Fruit fly (Drosophila melanogaster): ENCODE data around the gene Hecw.

The Hecw gene

dm6 chrX:9608727-9609419 lies at the start of gene Hecw, which contains the start of gene LysRS:
TSS of gene Hecw (plus strand) at chrX:9608946.
TSS of gene LysRS (minus strand) at chrX:9608884.
- TF ChIP-seq CG17801 (GFP tag; optimal IDR thresholded peaks at IDR 0.05; ENCODE audit: partially characterized antibody): peak; percentile 10

DNA sequence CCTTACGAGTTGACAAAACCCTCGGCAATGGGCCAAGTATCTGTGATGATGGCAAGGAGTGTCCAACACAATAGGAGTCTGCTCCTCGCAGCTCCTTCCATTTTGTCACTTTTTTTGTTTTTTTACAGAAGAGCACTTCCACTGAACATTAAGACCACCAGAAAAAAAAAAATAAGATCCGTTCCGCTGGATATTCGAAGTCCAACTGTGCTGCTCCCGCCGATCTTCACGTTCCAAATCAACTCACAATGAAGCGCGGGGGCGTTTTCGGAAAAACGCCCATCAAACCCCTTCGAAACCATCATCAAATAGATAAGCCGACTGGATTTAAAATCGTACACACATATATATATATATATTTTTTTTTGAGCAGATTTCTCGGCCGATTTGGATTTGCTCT lies 37.5 kb upstream of the Hecw start, which contains the start of gene Cubn:
Gene Cubn, minus strand, starts transcription at position 101 of the 400 bp plus-strand sequence.
- TF ChIP-seq CG17801 (GFP tag; optimal IDR thresholded peaks at IDR 0.05; ENCODE audit: partially characterized antibody): no peak

DNA sequence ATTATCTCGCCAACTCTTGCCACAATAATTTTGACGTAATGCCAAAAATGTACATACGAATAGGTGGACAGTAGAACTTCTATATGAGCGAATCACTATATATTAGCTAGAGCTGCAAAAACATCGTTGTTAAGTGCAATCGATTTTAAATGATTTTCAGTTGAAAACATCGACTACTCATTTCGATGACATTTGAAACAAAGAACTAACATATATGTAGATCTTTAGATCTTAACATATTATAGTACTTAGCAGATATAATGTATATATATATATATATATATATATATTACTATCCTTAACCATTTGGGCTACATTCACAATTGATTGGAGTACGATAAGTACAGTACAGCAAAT lies 32.6 kb upstream of the Hecw start, which contains the start of gene CG42395:
Gene CG42395, minus strand, starts transcription at position 101 of the 357 bp plus-strand sequence.
- TF ChIP-seq CG17801 (GFP tag; optimal IDR thresholded peaks at IDR 0.05; ENCODE audit: partially characterized antibody): no peak

DNA sequence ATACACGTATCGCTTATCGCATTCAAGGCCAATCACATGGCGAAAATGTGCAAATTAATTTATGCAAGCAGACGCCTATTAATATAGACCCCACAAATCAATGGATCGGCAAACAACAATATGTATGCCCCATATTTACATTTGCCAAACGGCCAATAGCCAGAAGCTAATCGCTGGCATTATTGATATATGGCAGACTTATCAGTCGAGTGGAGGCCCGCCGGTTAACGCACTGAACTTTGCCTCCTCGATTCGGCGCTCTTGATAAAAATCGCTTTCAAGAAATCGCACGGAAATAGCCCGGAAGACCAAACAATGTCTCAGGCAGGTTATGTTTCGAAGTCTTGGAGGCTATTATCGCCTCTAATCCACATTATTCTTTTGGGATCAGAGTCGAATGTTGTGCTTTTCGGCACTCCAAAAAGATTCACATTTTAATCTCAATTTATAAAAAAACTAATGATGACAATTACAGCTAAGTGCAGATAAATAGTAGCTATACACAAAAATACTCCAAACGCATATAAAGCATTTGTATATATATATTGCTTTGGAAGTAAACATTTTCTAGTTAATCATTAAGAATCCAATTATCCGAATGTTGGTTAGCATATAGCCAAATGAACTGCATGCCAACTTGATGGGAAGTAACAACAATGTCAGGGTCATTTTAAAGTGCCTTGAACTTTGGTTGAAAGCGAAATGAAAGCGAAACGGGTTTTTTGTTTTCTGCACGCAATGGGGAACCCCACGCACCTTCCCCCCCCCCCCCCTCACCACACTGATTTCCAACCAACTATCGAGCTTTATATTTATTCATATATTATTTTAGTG lies 32.0 kb upstream of the Hecw start:
- no peak for TF ChIP-seq CG17801 (GFP tag; optimal IDR thresholded peaks at IDR 0.05; ENCODE audit: partially characterized antibody)

dm6 chrX:9577338-9577644 lies 31.5 kb upstream of the Hecw start:
- TF ChIP-seq CG17801 (GFP tag; optimal IDR thresholded peaks at IDR 0.05; ENCODE audit: partially characterized antibody): no peak

dm6 chrX:9578014-9578413 lies 30.7 kb upstream of the Hecw start:
- no peak for TF ChIP-seq CG17801 (GFP tag; optimal IDR thresholded peaks at IDR 0.05; ENCODE audit: partially characterized antibody)

DNA sequence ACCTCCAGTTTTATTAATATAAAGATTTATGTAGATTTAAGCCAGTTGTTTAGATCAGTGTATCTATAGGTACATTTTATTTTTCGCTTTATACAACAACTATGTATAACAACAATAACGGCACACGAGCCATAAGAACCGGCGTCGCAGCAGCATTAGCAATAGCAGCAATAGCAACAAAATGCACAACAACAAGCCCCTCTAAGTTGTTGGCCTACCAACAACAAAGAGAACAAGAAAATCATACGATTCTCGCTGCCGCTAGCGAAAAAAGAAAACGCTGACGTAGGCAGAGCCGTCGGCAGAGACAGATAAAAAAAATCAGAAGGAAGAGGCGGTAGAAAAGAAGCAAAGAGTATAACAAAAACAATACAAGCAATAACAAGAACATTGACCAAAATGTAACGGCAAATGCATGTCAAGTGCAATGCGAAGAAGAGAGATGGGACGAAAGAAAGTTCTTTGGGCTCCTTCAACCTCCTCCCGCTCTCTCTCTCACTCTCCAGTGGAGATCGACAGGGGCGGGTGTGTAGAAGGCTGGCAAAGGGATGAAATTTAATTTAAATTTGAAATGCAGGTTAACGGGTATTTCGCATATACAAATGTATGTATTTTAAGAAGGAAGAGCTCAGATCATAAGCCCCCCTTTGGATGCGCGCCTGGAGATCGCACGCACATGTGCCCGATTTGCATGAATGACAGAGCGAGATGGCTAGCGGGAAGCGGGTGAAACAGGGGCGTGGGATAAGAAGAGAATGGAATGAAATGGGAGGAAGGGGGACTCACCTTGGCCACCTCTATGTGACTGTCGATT lies 29.8 kb upstream of the Hecw start:
- TF ChIP-seq CG17801 (GFP tag; optimal IDR thresholded peaks at IDR 0.05; ENCODE audit: partially characterized antibody): peak; percentile 95

DNA sequence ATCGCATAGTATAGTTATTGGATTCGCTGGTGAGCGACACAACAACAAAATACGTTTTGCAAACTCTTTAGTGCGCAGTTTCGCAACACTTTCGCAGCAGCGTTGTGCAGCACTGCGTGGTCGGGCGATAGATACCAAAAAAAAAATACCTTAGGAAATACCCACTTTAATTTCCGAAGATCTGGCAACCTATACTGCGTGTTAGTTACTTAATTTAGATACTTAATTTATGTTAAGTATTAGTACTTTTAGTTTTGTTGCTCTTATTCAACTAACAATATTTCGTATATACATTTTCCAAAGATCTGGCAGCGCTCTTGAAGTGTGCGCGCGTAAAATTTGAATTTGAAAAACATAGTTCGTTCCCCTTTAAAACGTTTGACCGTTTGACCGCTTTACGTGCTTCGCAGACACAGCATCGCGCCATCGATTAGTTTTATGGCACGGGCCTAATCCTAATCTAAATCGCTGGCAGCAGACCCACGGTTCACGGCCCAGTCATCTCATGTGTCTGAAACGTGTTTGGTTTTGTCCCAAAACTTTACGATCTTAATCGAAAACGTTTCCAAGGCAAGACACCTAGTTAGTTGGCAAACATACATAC lies 28.7 kb upstream of the Hecw start, which contains the start of gene LPCAT:
Gene LPCAT, minus strand, starts transcription at position 70 of the 604 bp plus-strand sequence.
- peak; percentile 53 for TF ChIP-seq CG17801 (GFP tag; optimal IDR thresholded peaks at IDR 0.05; ENCODE audit: partially characterized antibody)

DNA sequence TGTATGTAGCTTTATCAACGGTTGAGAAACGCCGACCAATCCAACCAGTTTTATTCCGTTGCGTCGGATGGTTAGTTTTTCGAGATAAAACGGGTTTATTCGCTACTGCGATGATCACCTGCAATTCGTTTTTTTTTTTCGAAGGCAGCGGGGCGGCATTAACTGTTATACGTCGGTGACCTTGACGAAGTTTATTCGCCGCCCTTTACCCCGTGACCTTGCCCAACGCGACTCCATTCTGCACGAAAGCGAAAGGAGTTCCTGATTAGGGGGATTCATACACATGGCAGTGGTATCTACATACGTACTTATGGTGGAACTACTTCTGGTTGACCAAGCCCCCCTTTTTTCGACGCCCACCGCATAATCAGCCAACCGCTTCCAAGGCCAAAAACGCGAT lies 28.2 kb upstream of the Hecw start:
- no peak for TF ChIP-seq CG17801 (GFP tag; optimal IDR thresholded peaks at IDR 0.05; ENCODE audit: partially characterized antibody)

DNA sequence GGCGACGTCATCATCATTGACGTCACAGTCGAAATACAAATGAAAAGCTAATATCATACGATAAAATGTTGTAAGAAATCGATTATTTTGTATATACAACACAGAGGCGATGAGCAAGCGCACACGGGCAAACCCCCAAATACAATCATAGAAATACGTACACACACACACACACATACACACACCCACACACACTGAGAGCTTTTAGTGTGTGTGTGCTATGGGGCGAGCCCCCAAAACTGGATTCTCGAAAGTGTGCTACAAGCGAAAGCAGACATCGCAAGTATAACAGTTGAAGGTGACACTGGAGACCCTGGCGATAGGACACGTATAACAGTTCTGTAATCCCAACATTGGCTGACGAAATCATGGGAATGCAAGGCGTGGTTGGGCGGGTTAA lies 26.9 kb upstream of the Hecw start:
- no peak for TF ChIP-seq CG17801 (GFP tag; optimal IDR thresholded peaks at IDR 0.05; ENCODE audit: partially characterized antibody)

- peak; percentile 33 for TF ChIP-seq CG17801 (GFP tag; optimal IDR thresholded peaks at IDR 0.05; ENCODE audit: partially characterized antibody)
Observed at dm6 chrX:9582659-9583317, 26.0 kb upstream of the Hecw start.

- peak; percentile 96 for TF ChIP-seq CG17801 (GFP tag; optimal IDR thresholded peaks at IDR 0.05; ENCODE audit: partially characterized antibody)
Observed at dm6 chrX:9583440-9584103, 25.2 kb upstream of the Hecw start.

- TF ChIP-seq CG17801 (GFP tag; optimal IDR thresholded peaks at IDR 0.05; ENCODE audit: partially characterized antibody): no peak
Observed at dm6 chrX:9584104-9584947, 24.4 kb upstream of the Hecw start.

Data from ovary, adult (tissue).